Worm (Caenorhabditis elegans) whole organism, L1 larva: Measurements from ENCODE around the gene M151.1.

Source experiments
- C04F5.9 ChIP-seq: sonication (generic microtip); optimal IDR thresholded peaks from 2 replicates; lab custom pipeline; 2016; ENCODE audit warnings: missing genetic modification characterization, missing compliant biosample characterization
- ceh-63 ChIP-seq: fragments of 200-800 bp; sonication (Bioruptor generic); optimal IDR thresholded peaks from 2 replicates; lab custom pipeline; 2018; ENCODE audit warnings: mild to moderate bottlenecking, missing genetic modification characterization, missing compliant biosample characterization
- ceh-8 ChIP-seq: fragments of 200-800 bp; sonication (Bioruptor generic); optimal IDR thresholded peaks from 2 replicates; lab custom pipeline; 2018; ENCODE audit warnings: mild to moderate bottlenecking, missing genetic modification characterization, moderate library complexity, missing compliant biosample characterization
- dpl-1 ChIP-seq, 3 experiments: fragments of 150-350 bp in 2 of 3; sonication (generic microtip) in 1 of 3; optimal IDR thresholded peaks; 2 replicates each; lab custom pipeline; 2014 to 2017; ENCODE audit warnings: missing biosample characterization in 3 of 3, missing genetic modification characterization in 3 of 3, missing genetic modification reagents in 3 of 3
- dsc-1 ChIP-seq: sonication (generic microtip); optimal IDR thresholded peaks from 2 replicates; lab custom pipeline; 2016; ENCODE audit warnings: mild to moderate bottlenecking, missing genetic modification characterization, missing compliant biosample characterization
- fkh-8 ChIP-seq: sonication (generic microtip); optimal IDR thresholded peaks from 2 replicates; lab custom pipeline; 2016; ENCODE audit warnings: mild to moderate bottlenecking, missing genetic modification characterization, missing compliant biosample characterization
- fos-1 ChIP-seq: fragments of 150-350 bp; optimal IDR thresholded peaks from 2 replicates; lab custom pipeline; 2014; ENCODE audit warnings: missing biosample characterization, missing genetic modification characterization
- hlh-4 ChIP-seq: sonication (generic microtip); optimal IDR thresholded peaks from 2 replicates; lab custom pipeline; 2016; ENCODE audit warnings: mild to moderate bottlenecking, missing genetic modification characterization, missing compliant biosample characterization
- lsy-2 ChIP-seq, 2 experiments: fragments of 150-350 bp; optimal IDR thresholded peaks; 2 replicates each; lab custom pipeline; 2014; ENCODE audit warnings: missing biosample characterization in 2 of 2, missing genetic modification characterization in 2 of 2
- nhr-11 ChIP-seq: fragments of 150-350 bp; optimal IDR thresholded peaks from 2 replicates; lab custom pipeline; 2014; ENCODE audit warnings: missing biosample characterization, missing genetic modification characterization
- rnt-1 ChIP-seq: sonication (generic microtip); optimal IDR thresholded peaks from 2 replicates; lab custom pipeline; 2016; ENCODE audit warnings: mild to moderate bottlenecking, missing genetic modification characterization, moderate library complexity, missing compliant biosample characterization
- skn-1 ChIP-seq: fragments of 150-350 bp; optimal IDR thresholded peaks from 2 replicates; lab custom pipeline; 2014; ENCODE audit warnings: missing biosample characterization, missing genetic modification characterization
- snpc-4 ChIP-seq: fragments of 150-350 bp; optimal IDR thresholded peaks from 2 replicates; lab custom pipeline; 2014; ENCODE audit warnings: missing biosample characterization, missing genetic modification characterization
- sptf-1 ChIP-seq: fragments of 150-350 bp; optimal IDR thresholded peaks from 2 replicates; lab custom pipeline; 2014; ENCODE audit warnings: missing biosample characterization, missing genetic modification characterization
- sup-37 ChIP-seq: fragments of 200-800 bp; sonication (Bioruptor generic); optimal IDR thresholded peaks from 2 replicates; lab custom pipeline; 2018; ENCODE audit warnings: mild to moderate bottlenecking, missing genetic modification characterization, missing compliant biosample characterization
- unc-62 ChIP-seq: fragments of 150-350 bp; optimal IDR thresholded peaks from 2 replicates; lab custom pipeline; 2014; ENCODE audit warnings: missing biosample characterization, missing genetic modification reagents, missing genetic modification characterization
- unc-86 ChIP-seq: sonication (generic microtip); optimal IDR thresholded peaks from 2 replicates; lab custom pipeline; 2016; ENCODE audit warnings: missing genetic modification characterization, missing compliant biosample characterization
- zag-1 ChIP-seq: fragments of 150-350 bp; optimal IDR thresholded peaks from 2 replicates; lab custom pipeline; 2014; ENCODE audit warnings: missing biosample characterization, missing genetic modification characterization

Gene M151.1

DNA sequence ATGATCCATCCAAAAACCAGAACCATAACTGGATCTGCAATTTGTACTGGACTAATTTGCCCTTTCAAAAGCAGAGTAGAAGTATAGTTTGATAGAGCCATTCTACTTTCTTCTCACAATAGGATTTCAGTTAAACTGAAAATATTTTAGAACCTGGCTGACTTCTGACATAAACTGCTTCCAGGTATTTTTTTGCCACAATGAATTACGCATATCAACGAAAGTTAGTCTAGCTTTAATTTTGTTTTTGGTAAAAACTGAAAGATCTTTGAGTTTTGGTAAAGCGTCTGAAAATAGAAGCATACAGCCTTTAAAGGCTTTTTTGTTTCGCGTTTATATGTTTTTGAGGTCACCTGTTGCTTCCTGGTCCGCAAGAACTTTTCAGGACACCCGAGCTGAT lies 49.3 kb downstream of the M151.1 start, which contains the start of gene srx-101:
srx-101 (minus strand) TSS at position 101 of the 400 bp plus-strand sequence.
- TF ChIP-seq lsy-2 (tag; optimal IDR thresholded peaks at IDR 0.05; lab: Kevin White, UChicago) (no peak), fos-1 (tag; lab: Kevin White, UChicago) (no peak), sptf-1 (no peak), zag-1 (no peak), fkh-8 (tag; lab: Kevin White, UChicago) (no peak), snpc-4 (tag; lab: Kevin White, UChicago) (no peak), dpl-1 (GFP tag; optimal IDR thresholded peaks at IDR 0.05; lab: Kevin White, UChicago) (no peak), dsc-1 (no peak), hlh-4 (tag; lab: Kevin White, UChicago) (no peak), unc-62 (GFP tag; lab: Kevin White, UChicago) (no peak), sup-37 (GFP tag; lab: Kevin White, UChicago) (no peak), unc-86 (tag; lab: Kevin White, UChicago) (no peak), skn-1 (no peak), rnt-1 (tag; lab: Kevin White, UChicago) (no peak), C04F5.9 (tag; lab: Kevin White, UChicago) (no peak), nhr-11 (tag; lab: Kevin White, UChicago) (no peak), ceh-8 (GFP tag; lab: Kevin White, UChicago) (no peak), ceh-63 (GFP tag; lab: Kevin White, UChicago) (no peak)
- TF ChIP-seq, all 84 proteins: peak for 0
